Fruit fly (Drosophila melanogaster) whole organism, embryonic: ENCODE measurements around the gene CG45428.

ENCODE experiments used
- CG10267 ChIP-seq: fragments of 200-800 bp; sonication (Bioruptor generic); optimal IDR thresholded peaks from 2 replicates; lab custom pipeline; 2018; ENCODE audit warnings: missing biosample characterization, mild to moderate bottlenecking, missing genetic modification characterization, moderate library complexity
- CG11247 ChIP-seq: fragments of 200-800 bp; sonication (Bioruptor generic); IDR thresholded peaks from 2 replicates; pipeline ENCODE4 v1.3.6; 2022; ENCODE audit warnings: missing biosample characterization, missing genetic modification characterization
- CG11504 ChIP-seq: fragments of 200-800 bp; sonication (Bioruptor generic); optimal IDR thresholded peaks from 3 replicates; lab custom pipeline; 2019; ENCODE audit warnings: missing biosample characterization, mild to moderate bottlenecking, missing genetic modification characterization, moderate library complexity
- CG12104 ChIP-seq: fragments of 200-800 bp; sonication (Bioruptor generic); optimal IDR thresholded peaks from 3 replicates; lab custom pipeline; 2016; ENCODE audit warnings: missing biosample characterization, missing genetic modification characterization
- CG12659 ChIP-seq: fragments of 200-800 bp; sonication (Bioruptor generic); optimal IDR thresholded peaks from 3 replicates; lab custom pipeline; 2017; ENCODE audit warnings: mild to moderate bottlenecking, missing biosample characterization, missing genetic modification reagents, missing genetic modification characterization
- CG12744 ChIP-seq: fragments of 200-800 bp; sonication (Bioruptor generic); optimal IDR thresholded peaks from 2 replicates; lab custom pipeline; 2016; ENCODE audit warnings: missing biosample characterization, missing genetic modification characterization
- CG14014 ChIP-seq: fragments of 200-800 bp; sonication (Bioruptor generic); IDR thresholded peaks from 2 replicates; pipeline ENCODE4 v1.3.6; 2022; ENCODE audit warnings: missing biosample characterization, missing genetic modification characterization
- CG17568 ChIP-seq: fragments of 200-800 bp; sonication (Bioruptor generic); optimal IDR thresholded peaks from 2 replicates; lab custom pipeline; 2018; ENCODE audit warnings: missing biosample characterization, mild to moderate bottlenecking, missing genetic modification characterization, moderate library complexity
- CG18599 ChIP-seq: fragments of 200-800 bp; sonication (Bioruptor generic); optimal IDR thresholded peaks from 3 replicates; lab custom pipeline; 2017; ENCODE audit warnings: missing biosample characterization, missing genetic modification characterization, mild to moderate bottlenecking, moderate library complexity, missing genetic modification reagents
- CG30020 ChIP-seq: fragments of 200-800 bp; optimal IDR thresholded peaks from 2 replicates; lab custom pipeline; 2019; ENCODE audit warnings: missing biosample characterization, mild to moderate bottlenecking, missing genetic modification characterization, moderate library complexity
- CG31441 ChIP-seq: fragments of 200-800 bp; sonication (Bioruptor generic); IDR thresholded peaks from 2 replicates; pipeline ENCODE4 v1.3.6; 2022; ENCODE audit warnings: missing biosample characterization, missing genetic modification characterization
- CG32767 ChIP-seq: fragments of 200-800 bp; sonication (Bioruptor generic); IDR thresholded peaks from 2 replicates; pipeline ENCODE4 v1.3.6; 2022; ENCODE audit warnings: missing biosample characterization, missing genetic modification characterization
- CG32772 ChIP-seq: fragments of 200-800 bp; sonication (Bioruptor generic); IDR thresholded peaks from 2 replicates; pipeline ENCODE4 v1.3.6; 2022; ENCODE audit warnings: missing biosample characterization, missing genetic modification characterization
- CG3995 ChIP-seq: fragments of 200-800 bp; sonication (Bioruptor generic); optimal IDR thresholded peaks from 3 replicates; lab custom pipeline; 2016; ENCODE audit warnings: missing biosample characterization, missing genetic modification characterization
- CG43689 ChIP-seq: fragments of 200-800 bp; sonication (Bioruptor generic); IDR thresholded peaks from 2 replicates; pipeline ENCODE4 v1.3.6; 2022; ENCODE audit warnings: missing biosample characterization, missing genetic modification characterization
- CG6813 ChIP-seq: fragments of 200-800 bp; sonication (Bioruptor generic); optimal IDR thresholded peaks from 2 replicates; lab custom pipeline; 2017; ENCODE audit warnings: missing biosample characterization, missing genetic modification characterization, mild to moderate bottlenecking, moderate library complexity, missing genetic modification reagents
- CG7556 ChIP-seq: fragments of 200-800 bp; sonication (Bioruptor generic); optimal IDR thresholded peaks from 2 replicates; lab custom pipeline; 2017; ENCODE audit warnings: missing biosample characterization, mild to moderate bottlenecking, missing genetic modification characterization
- CG7745 ChIP-seq: fragments of 200-800 bp; sonication (Bioruptor generic); optimal IDR thresholded peaks from 2 replicates; lab custom pipeline; 2018; ENCODE audit warnings: missing biosample characterization, mild to moderate bottlenecking, missing genetic modification characterization, moderate library complexity
- CoRest ChIP-seq: fragments of 200-800 bp; sonication (Bioruptor generic); optimal IDR thresholded peaks from 3 replicates; lab custom pipeline; 2018; ENCODE audit warnings: missing biosample characterization, mild to moderate bottlenecking, missing genetic modification characterization, moderate library complexity
- D19B ChIP-seq: fragments of 200-800 bp; sonication (Bioruptor generic); optimal IDR thresholded peaks from 2 replicates; lab custom pipeline; 2017; ENCODE audit warnings: missing biosample characterization, mild to moderate bottlenecking, missing genetic modification characterization
- Dip3 ChIP-seq: fragments of 200-800 bp; sonication (Bioruptor generic); optimal IDR thresholded peaks from 3 replicates; lab custom pipeline; 2016; ENCODE audit warnings: missing biosample characterization, missing genetic modification characterization
- Hey ChIP-seq: fragments of 200-800 bp; sonication (Bioruptor generic); optimal IDR thresholded peaks from 3 replicates; lab custom pipeline; 2018; ENCODE audit warnings: missing biosample characterization, mild to moderate bottlenecking, missing genetic modification characterization
- Lim3 ChIP-seq: fragments of 200-800 bp; sonication (Bioruptor generic); IDR thresholded peaks from 2 replicates; pipeline ENCODE4 v1.3.6; 2022; ENCODE audit warnings: missing biosample characterization, missing genetic modification characterization
- Meics ChIP-seq: fragments of 200-800 bp; sonication (Bioruptor generic); optimal IDR thresholded peaks from 2 replicates; lab custom pipeline; 2017; ENCODE audit warnings: missing biosample characterization, mild to moderate bottlenecking, missing genetic modification characterization
- PHDP ChIP-seq: fragments of 200-800 bp; sonication (Bioruptor generic); optimal IDR thresholded peaks from 3 replicates; lab custom pipeline; 2018; ENCODE audit warnings: missing biosample characterization, mild to moderate bottlenecking, missing genetic modification characterization, moderate library complexity
- Ravus ChIP-seq: fragments of 200-800 bp; sonication (Bioruptor generic); IDR thresholded peaks from 2 replicates; pipeline ENCODE4 v1.3.6; 2022; ENCODE audit warnings: missing biosample characterization, missing genetic modification characterization
- Sox100B ChIP-seq: fragments of 200-800 bp; sonication (Bioruptor generic); optimal IDR thresholded peaks from 3 replicates; lab custom pipeline; 2018; ENCODE audit warnings: missing biosample characterization, mild to moderate bottlenecking, missing genetic modification characterization
- Sry-β ChIP-seq: fragments of 200-800 bp; sonication (Bioruptor generic); optimal IDR thresholded peaks from 2 replicates; lab custom pipeline; 2018; ENCODE audit warnings: missing biosample characterization, mild to moderate bottlenecking, missing genetic modification characterization, moderate library complexity
- Ssrp ChIP-seq: fragments of 200-800 bp; sonication (Bioruptor generic); optimal IDR thresholded peaks from 2 replicates; lab custom pipeline; 2018; ENCODE audit warnings: missing biosample characterization, mild to moderate bottlenecking, missing genetic modification characterization, moderate library complexity
- Xrp1 ChIP-seq: fragments of 200-800 bp; sonication (Bioruptor generic); IDR thresholded peaks from 2 replicates; pipeline ENCODE4 v1.3.6; 2022; ENCODE audit warnings: missing biosample characterization, missing genetic modification characterization
- ase ChIP-seq: fragments of 200-800 bp; sonication (Bioruptor generic); IDR thresholded peaks from 3 replicates; pipeline ENCODE4 v1.3.6; 2022; ENCODE audit warnings: missing biosample characterization, missing genetic modification characterization
- az2 ChIP-seq: fragments of 200-800 bp; sonication (Bioruptor generic); optimal IDR thresholded peaks from 3 replicates; lab custom pipeline; 2016; ENCODE audit warnings: missing biosample characterization, missing genetic modification characterization
- bab2 ChIP-seq: fragments of 200-800 bp; sonication (Bioruptor generic); optimal IDR thresholded peaks from 2 replicates; lab custom pipeline; 2016; ENCODE audit warnings: missing biosample characterization, missing genetic modification characterization
- cad ChIP-seq: fragments of >200 bp; optimal IDR thresholded peaks from 2 replicates; lab custom pipeline; 2017; ENCODE audit warnings: missing biosample characterization, missing genetic modification characterization
- chn ChIP-seq: fragments of 200-800 bp; sonication (Bioruptor generic); optimal IDR thresholded peaks from 2 replicates; lab custom pipeline; 2016; ENCODE audit warnings: missing biosample characterization, missing genetic modification characterization
- ewg ChIP-seq: fragments of 200-800 bp; sonication (Bioruptor generic); optimal IDR thresholded peaks from 3 replicates; lab custom pipeline; 2017; ENCODE audit warnings: mild to moderate bottlenecking, missing biosample characterization, missing genetic modification reagents, missing genetic modification characterization
- fd102C ChIP-seq: fragments of 200-800 bp; sonication (Bioruptor generic); optimal IDR thresholded peaks from 2 replicates; lab custom pipeline; 2018; ENCODE audit warnings: missing biosample characterization, mild to moderate bottlenecking, missing genetic modification characterization, moderate library complexity
- grau ChIP-seq: fragments of 200-800 bp; optimal IDR thresholded peaks from 3 replicates; lab custom pipeline; 2019; ENCODE audit warnings: missing biosample characterization, mild to moderate bottlenecking, missing genetic modification characterization, moderate library complexity
- hbn ChIP-seq: fragments of 200-800 bp; sonication (Bioruptor generic); IDR thresholded peaks from 2 replicates; pipeline ENCODE4 v1.3.6; 2022; ENCODE audit warnings: missing biosample characterization, missing genetic modification characterization; ENCODE audit not compliant: partially characterized antibody
- her ChIP-seq: fragments of 200-800 bp; sonication (Bioruptor generic); optimal IDR thresholded peaks from 2 replicates; lab custom pipeline; 2016; ENCODE audit warnings: missing biosample characterization, missing genetic modification characterization
- jumu ChIP-seq: fragments of 200-800 bp; sonication (Bioruptor generic); optimal IDR thresholded peaks from 3 replicates; lab custom pipeline; 2016; ENCODE audit warnings: missing biosample characterization, missing genetic modification characterization
- lab ChIP-seq: fragments of 200-800 bp; sonication (Bioruptor generic); optimal IDR thresholded peaks from 3 replicates; lab custom pipeline; 2017; ENCODE audit warnings: missing biosample characterization, missing genetic modification characterization, mild to moderate bottlenecking, moderate library complexity, missing genetic modification reagents
- lmd ChIP-seq: fragments of 200-800 bp; sonication (Bioruptor generic); IDR thresholded peaks from 2 replicates; pipeline ENCODE4 v1.3.6; 2022; ENCODE audit warnings: missing biosample characterization, missing genetic modification characterization
- mld ChIP-seq: fragments of 200-800 bp; sonication (Bioruptor generic); IDR thresholded peaks from 3 replicates; pipeline ENCODE4 v1.3.6; 2022; ENCODE audit warnings: missing biosample characterization, missing genetic modification characterization; ENCODE audit not compliant: partially characterized antibody
- nom ChIP-seq: fragments of 200-800 bp; sonication (Bioruptor generic); optimal IDR thresholded peaks from 2 replicates; lab custom pipeline; 2017; ENCODE audit warnings: missing biosample characterization, missing genetic modification characterization, mild to moderate bottlenecking, moderate library complexity, missing genetic modification reagents
- pho ChIP-seq: fragments of 200-800 bp; sonication (Bioruptor generic); optimal IDR thresholded peaks from 2 replicates; lab custom pipeline; 2016; ENCODE audit warnings: missing biosample characterization, missing genetic modification characterization
- tap ChIP-seq: fragments of 200-800 bp; optimal IDR thresholded peaks from 3 replicates; lab custom pipeline; 2019; ENCODE audit warnings: missing biosample characterization, mild to moderate bottlenecking, missing genetic modification characterization, moderate library complexity
- trh ChIP-seq: fragments of 200-800 bp; sonication (Bioruptor generic); optimal IDR thresholded peaks from 2 replicates; lab custom pipeline; 2016; ENCODE audit warnings: missing biosample characterization, missing genetic modification characterization
- unpg ChIP-seq: fragments of 200-800 bp; sonication (Bioruptor generic); optimal IDR thresholded peaks from 3 replicates; lab custom pipeline; 2018; ENCODE audit warnings: missing biosample characterization, mild to moderate bottlenecking, missing genetic modification characterization, moderate library complexity
- vnd ChIP-seq: fragments of 200-800 bp; sonication (Bioruptor generic); IDR thresholded peaks from 3 replicates; pipeline ENCODE4 v1.3.6; 2022; ENCODE audit warnings: missing biosample characterization, missing genetic modification characterization; ENCODE audit not compliant: partially characterized antibody
- zfh2 ChIP-seq: fragments of 200-800 bp; sonication (Bioruptor generic); optimal IDR thresholded peaks from 2 replicates; lab custom pipeline; 2016; ENCODE audit warnings: missing biosample characterization, missing genetic modification characterization

Gene CG45428

dm6 chr3L:22865061-22865418 is 28.2 kb upstream of the CG45428 start (continued):
- peak; percentile 86 for TF ChIP-seq CoRest (tag; lab: Kevin White, UChicago)
- peak; percentile 42 for TF ChIP-seq D19B (GFP tag; lab: Kevin White, UChicago)
- no peak for TF ChIP-seq CG11247 (GFP tag; lab: Robert Waterston, UW)
- TF ChIP-seq Ssrp (tag; lab: Kevin White, UChicago): peak; percentile 67
- TF ChIP-seq CG32772 (GFP tag; lab: Robert Waterston, UW): 0 out of 2 replicates have a peak, but pooled peaks have one; percentile 31
- peak; percentile 58 for TF ChIP-seq lab (GFP tag; lab: Kevin White, UChicago)
- no peak for TF ChIP-seq zfh2 (GFP tag; lab: Kevin White, UChicago)
- TF ChIP-seq trh (GFP tag; lab: Kevin White, UChicago): peak; percentile 29
- peak; percentile 85 for TF ChIP-seq CG31441 (GFP tag; lab: Robert Waterston, UW)
- TF ChIP-seq CG17568 (GFP tag; lab: Kevin White, UChicago): peak; percentile 61
- no peak for TF ChIP-seq CG10267 (tag; lab: Kevin White, UChicago)
- TF ChIP-seq jumu: no peak
- peak; percentile 62 for TF ChIP-seq CG6813 (GFP tag; lab: Kevin White, UChicago)
- peak; percentile 49 for TF ChIP-seq az2 (GFP tag; lab: Kevin White, UChicago)
- peak; percentile 25 for TF ChIP-seq ewg (GFP tag; lab: Kevin White, UChicago)
- TF ChIP-seq fd102C (GFP tag; lab: Kevin White, UChicago): no peak
- TF ChIP-seq chn (GFP tag; lab: Kevin White, UChicago): peak; percentile 8
- peak; percentile 79 for TF ChIP-seq PHDP (tag; lab: Kevin White, UChicago)
- TF ChIP-seq Lim3 (GFP tag; lab: Robert Waterston, UW): no peak
- peak; percentile 72 for TF ChIP-seq CG12659 (GFP tag; lab: Kevin White, UChicago)
- peak; percentile 11 for TF ChIP-seq CG12744 (GFP tag; lab: Kevin White, UChicago)
- peak; percentile 84 for TF ChIP-seq grau (tag; lab: Kevin White, UChicago)
- TF ChIP-seq Sry-β (GFP tag; lab: Kevin White, UChicago): no peak
- no peak for TF ChIP-seq CG12104 (GFP tag; lab: Kevin White, UChicago)
- peak; percentile 78 for TF ChIP-seq Sox100B (GFP tag; lab: Kevin White, UChicago)
- peak; percentile 64 for TF ChIP-seq lmd (GFP tag; lab: Robert Waterston, UW)
- TF ChIP-seq tap (tag; lab: Kevin White, UChicago): peak; percentile 38
- TF ChIP-seq Dip3: no peak
- peak; percentile 81 for TF ChIP-seq CG7556 (GFP tag; lab: Kevin White, UChicago)
- TF ChIP-seq CG30020 (tag; lab: Kevin White, UChicago): peak; percentile 22
- peak; percentile 64 for TF ChIP-seq CG18599 (GFP tag; lab: Kevin White, UChicago)
- no peak for TF ChIP-seq mld (GFP tag; lab: Robert Waterston, UW)
- TF ChIP-seq vnd (GFP tag; lab: Robert Waterston, UW): no peak
- TF ChIP-seq CG7745 (tag; lab: Kevin White, UChicago): no peak
- peak; percentile 71 for TF ChIP-seq Xrp1 (GFP tag; lab: Robert Waterston, UW)
- no peak for TF ChIP-seq hbn (GFP tag; lab: Robert Waterston, UW)
- peak; percentile 22 for TF ChIP-seq bab2 (GFP tag; lab: Kevin White, UChicago)
- no peak for TF ChIP-seq her (GFP tag; lab: Kevin White, UChicago)
- TF ChIP-seq unpg (GFP tag; lab: Kevin White, UChicago): peak; percentile 78
- peak; percentile 70 for TF ChIP-seq Meics
- no peak for TF ChIP-seq pho
- TF ChIP-seq ase (GFP tag; lab: Robert Waterston, UW): peak; percentile 56; the same call in 1 of the 3 replicates
- no peak for TF ChIP-seq CG43689 (GFP tag; lab: Robert Waterston, UW)
- TF ChIP-seq Hey: no peak
- peak; percentile 85 for TF ChIP-seq CG11504 (tag; lab: Kevin White, UChicago)
- no peak; the same call in 1 of the 2 replicates for TF ChIP-seq Ravus (GFP tag; lab: Robert Waterston, UW)
- TF ChIP-seq nom (GFP tag; lab: Kevin White, UChicago): peak; percentile 29
- no peak for TF ChIP-seq CG3995 (GFP tag; lab: Kevin White, UChicago)
- peak; percentile 75 for TF ChIP-seq CG32767 (GFP tag; lab: Robert Waterston, UW)
- TF ChIP-seq CG14014 (GFP tag; lab: Robert Waterston, UW): peak; percentile 69
- no peak for TF ChIP-seq cad (GFP tag; lab: Kevin White, UChicago)
